Fruit fly (Drosophila melanogaster): ENCODE results near the gene Pex12.
A peak's percentile ranks its signal among the peaks of the same experiment; 100 is the strongest.

Gene Pex12

dm6 chr2L:847189-847987 lies 31.6 kb downstream of the Pex12 start (continued):
- TF ChIP-seq Oli (tag; optimal IDR thresholded peaks at IDR 0.05) (peak; percentile 53), TFAM (GFP tag; optimal IDR thresholded peaks at IDR 0.05) (no peak), Eip74EF (GFP tag; optimal IDR thresholded peaks at IDR 0.05) (peak in 1 of 2 experiments; percentile 25), CG18599 (GFP tag; optimal IDR thresholded peaks at IDR 0.05) (no peak), CG2202 (tag; optimal IDR thresholded peaks at IDR 0.05) (no peak), CG16863 (GFP tag; optimal IDR thresholded peaks at IDR 0.05) (no peak), br (optimal IDR thresholded peaks at IDR 0.05) (no peak), CG17829 (tag; optimal IDR thresholded peaks at IDR 0.05) (no peak), lbe (GFP tag; optimal IDR thresholded peaks at IDR 0.05) (peak; percentile 15), CG9437 (GFP tag; optimal IDR thresholded peaks at IDR 0.05) (peak; percentile 32), CG12659 (GFP tag; optimal IDR thresholded peaks at IDR 0.05) (peak; percentile 11), CG8924 (tag; optimal IDR thresholded peaks at IDR 0.05) (peak; percentile 19), CG1233 (GFP tag; optimal IDR thresholded peaks at IDR 0.05) (no peak), Hsf (GFP tag; optimal IDR thresholded peaks at IDR 0.05) (no peak), insv (GFP tag; optimal IDR thresholded peaks at IDR 0.05) (no peak), Atf-2 (GFP tag; optimal IDR thresholded peaks at IDR 0.05) (no peak), CG12155 (GFP tag; optimal IDR thresholded peaks at IDR 0.05) (no peak), crp (GFP tag; optimal IDR thresholded peaks at IDR 0.05) (no peak), CG16813 (GFP tag; IDR thresholded peaks at IDR 0.05; ENCODE audit: partially characterized antibody) (no peak), CG6683 (GFP tag; optimal IDR thresholded peaks at IDR 0.05) (no peak), GATAe (GFP tag; conservative IDR thresholded peaks at IDR 0.05) (no peak), yki (optimal IDR thresholded peaks at IDR 0.05) (no peak), CG10543 (GFP tag; optimal IDR thresholded peaks at IDR 0.05) (no peak), CG16815 (GFP tag; optimal IDR thresholded peaks at IDR 0.05) (no peak), ERR (GFP tag; optimal IDR thresholded peaks at IDR 0.05) (no peak), Fer2 (tag; optimal IDR thresholded peaks at IDR 0.05) (no peak), hb (GFP tag; IDR thresholded peaks at IDR 0.05; ENCODE audit: partially characterized antibody) (no peak), CG31224 (GFP tag; IDR thresholded peaks at IDR 0.05) (no peak), CG4854 (GFP tag; optimal IDR thresholded peaks at IDR 0.05) (no peak), CG10366 (GFP tag; IDR thresholded peaks at IDR 0.05) (no peak), Pdp1 (GFP tag; optimal IDR thresholded peaks at IDR 0.05) (peak in 1 of 2 experiments; percentile 15), mld (GFP tag; IDR thresholded peaks at IDR 0.05; ENCODE audit: partially characterized antibody) (no peak), vfl (GFP tag; optimal IDR thresholded peaks at IDR 0.05) (no peak), Chrac-16 (GFP tag; optimal IDR thresholded peaks at IDR 0.05) (no peak), gt (GFP tag; IDR thresholded peaks at IDR 0.05) (no peak), CG3281 (GFP tag; optimal IDR thresholded peaks at IDR 0.05) (peak; percentile 13), CG11398 (GFP tag; optimal IDR thresholded peaks at IDR 0.05) (no peak), slbo (GFP tag; IDR thresholded peaks at IDR 0.05) (no peak), CG4820 (GFP tag; optimal IDR thresholded peaks at IDR 0.05) (no peak), Opbp (GFP tag; IDR thresholded peaks at IDR 0.05; ENCODE audit: partially characterized antibody) (no peak), ems (GFP tag; optimal IDR thresholded peaks at IDR 0.05) (no peak), esg (GFP tag; conservative IDR thresholded peaks at IDR 0.05) (no peak), CG34376 (GFP tag; optimal IDR thresholded peaks at IDR 0.05) (no peak), Gug (GFP tag; IDR thresholded peaks at IDR 0.05) (no peak), CG31441 (GFP tag; IDR thresholded peaks at IDR 0.05) (peak; percentile 42; the same call in 1 of the 2 replicates), Oaz (GFP tag; IDR thresholded peaks at IDR 0.05) (no peak), CG13424 (tag; optimal IDR thresholded peaks at IDR 0.05) (peak; percentile 4), CG30403 (GFP tag; optimal IDR thresholded peaks at IDR 0.05) (peak; percentile 35), nau (GFP tag; optimal IDR thresholded peaks at IDR 0.05) (no peak)
